Fruit fly (Drosophila melanogaster) S2 (cell line): ENCODE measurements around the gene Rtc1.

Experiments
- CG8478 ChIP-seq: fragments of >200 bp; optimal IDR thresholded peaks from 2 replicates; lab custom pipeline; 2018
- CTCF ChIP-seq, 2 experiments: fragments of >200 bp; optimal IDR thresholded peaks; 2 replicates each; lab custom pipeline; 2018

DNA sequence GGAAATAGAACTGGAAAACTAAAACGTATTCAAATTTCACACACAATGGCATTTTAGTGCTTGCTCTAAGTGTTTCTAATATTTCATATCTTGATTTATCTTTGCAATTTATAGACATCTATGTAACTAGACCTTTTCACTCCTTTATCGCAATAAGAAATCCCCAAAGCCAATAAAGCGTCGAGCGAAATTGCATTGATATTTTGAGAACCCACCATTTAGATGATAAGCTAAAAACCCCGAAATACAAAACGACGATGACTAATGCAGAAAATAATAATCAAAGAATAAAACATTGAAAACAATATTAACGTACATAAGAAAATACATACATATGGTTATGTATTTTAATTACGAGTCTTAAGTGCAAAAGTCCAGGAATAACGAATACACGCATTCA, 21.6 kb downstream of the Rtc1 start:
- no peak for TF ChIP-seq CTCF (optimal IDR thresholded peaks at IDR 0.05; lab: Kevin White, UChicago)
- no peak for TF ChIP-seq CG8478 (lab: Kevin White, UChicago)
